Worm (Caenorhabditis elegans): ENCODE results near the gene gsp-2.

Gene gsp-2

DNA sequence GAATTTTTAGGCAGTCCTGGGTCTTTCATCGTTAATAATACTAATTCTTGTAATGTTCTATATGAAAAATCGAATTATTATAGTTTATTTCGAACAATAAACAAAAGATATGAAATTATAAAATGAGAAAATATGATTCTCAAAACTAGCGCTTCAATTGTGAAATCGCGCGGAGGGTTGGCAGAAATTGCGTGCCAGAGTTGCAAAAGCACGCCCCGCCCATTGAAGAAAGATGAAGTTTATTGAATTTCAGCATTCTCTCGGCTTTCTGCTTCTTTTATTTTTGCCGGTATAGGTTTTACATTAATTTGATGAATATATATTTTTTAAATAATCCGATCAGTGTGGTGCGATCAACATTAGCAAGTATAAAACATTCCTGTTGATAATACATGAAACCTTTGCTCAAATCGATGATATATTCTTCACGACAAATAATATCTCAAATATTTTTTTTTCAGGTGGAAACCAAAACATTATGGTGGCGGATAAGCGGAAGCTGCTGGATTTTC is 22.7 kb downstream of the gsp-2 start, which contains the start of the genes eco-1 and hmgr-1:
eco-1 (minus strand) TSS at position 59 of the 512 bp plus-strand sequence.
hmgr-1 (plus strand) TSS at position 462 of the 512 bp plus-strand sequence.
- TF ChIP-seq lsy-2 (tag; optimal IDR thresholded peaks at IDR 0.05): peak in 1 of 2 experiments; percentile 40
- no peak for TF ChIP-seq snpc-1.2 (GFP tag; IDR thresholded peaks at IDR 0.05)
- peak; percentile 73 for TF ChIP-seq dpl-1 (GFP tag; optimal IDR thresholded peaks at IDR 0.05)
- TF ChIP-seq arid-1 (GFP tag; conservative IDR thresholded peaks at IDR 0.05): 0 out of 2 replicates have a peak, but pooled peaks have one; percentile 30
- peak; percentile 86 for TF ChIP-seq mes-2 (tag; optimal IDR thresholded peaks at IDR 0.05; ENCODE audit: poor library complexity, severe bottlenecking)

DNA sequence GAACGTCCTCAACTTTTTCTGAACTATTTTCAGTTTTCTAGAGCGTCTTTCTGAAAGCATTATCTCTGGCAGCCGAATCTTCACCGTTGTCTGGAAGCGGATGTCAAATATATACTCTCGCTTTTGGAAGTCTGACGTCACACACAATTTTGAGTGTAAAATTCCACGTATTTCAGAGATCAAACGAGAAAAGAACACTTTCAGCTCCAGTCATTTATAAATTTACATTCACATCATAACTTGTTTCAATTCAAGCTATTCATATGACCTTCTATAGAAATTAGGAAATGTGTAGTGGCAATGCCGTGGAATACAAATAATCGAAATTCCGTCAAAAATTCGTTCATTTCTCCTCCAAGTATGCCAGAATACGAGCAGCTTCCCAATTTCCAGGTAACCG is 29.2 kb downstream of the gsp-2 start, which contains the start of gene F08F8.11:
F08F8.11 (plus strand) TSS at position 301 of the 400 bp plus-strand sequence.
- TF ChIP-seq aha-1 (tag): peak; percentile 84
- TF ChIP-seq lin-1 (GFP tag; IDR thresholded peaks at IDR 0.05): no peak

DNA sequence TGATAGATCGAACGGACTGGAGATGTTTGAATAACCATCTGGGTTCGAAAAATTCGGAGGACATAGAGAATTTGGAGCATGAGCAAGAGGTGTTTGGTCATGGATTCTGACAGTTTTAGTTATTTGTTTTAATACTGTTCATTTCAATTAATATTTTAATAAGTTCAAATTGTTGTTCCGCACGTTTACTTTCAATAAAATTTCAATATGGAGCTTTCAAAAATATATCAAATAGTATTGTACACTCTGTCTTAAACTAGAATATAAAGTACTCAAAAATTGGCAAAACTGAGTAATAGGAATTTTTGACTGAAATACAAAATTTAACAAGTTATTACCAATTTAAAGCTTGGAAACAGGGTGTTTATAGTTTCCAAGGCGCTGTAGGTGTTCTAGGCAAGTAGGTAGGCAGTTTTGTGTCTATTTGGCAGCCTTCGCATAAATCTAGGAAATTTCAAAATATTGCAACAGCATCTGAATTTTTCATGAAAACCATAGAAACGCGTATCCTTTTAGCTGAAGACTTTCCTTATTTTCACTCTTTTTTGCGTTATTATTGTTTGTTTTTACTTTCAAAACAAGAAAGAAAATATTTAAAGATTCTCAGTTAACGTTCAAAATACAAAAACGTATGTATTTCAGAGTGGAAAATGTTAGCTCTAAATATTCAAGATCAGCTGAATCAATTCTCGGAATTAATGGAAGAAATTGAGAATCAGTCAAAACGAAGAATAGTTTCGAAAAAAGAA is 30.8 kb downstream of the gsp-2 start, which contains the start of the genes T20B12.5 and T20B12.4:
T20B12.5 (minus strand) TSS at position 101 of the 749 bp plus-strand sequence.
T20B12.4 (plus strand) TSS at position 699 of the 749 bp plus-strand sequence.
- no peak for TF ChIP-seq daf-16 (GFP tag; optimal IDR thresholded peaks at IDR 0.05)
- TF ChIP-seq daf-16 (tag; optimal IDR thresholded peaks at IDR 0.05): no peak
- TF ChIP-seq tra-1 (GFP tag; IDR thresholded peaks at IDR 0.05): no peak
- no peak for TF ChIP-seq ceh-20 (GFP tag; IDR thresholded peaks at IDR 0.05)

DNA sequence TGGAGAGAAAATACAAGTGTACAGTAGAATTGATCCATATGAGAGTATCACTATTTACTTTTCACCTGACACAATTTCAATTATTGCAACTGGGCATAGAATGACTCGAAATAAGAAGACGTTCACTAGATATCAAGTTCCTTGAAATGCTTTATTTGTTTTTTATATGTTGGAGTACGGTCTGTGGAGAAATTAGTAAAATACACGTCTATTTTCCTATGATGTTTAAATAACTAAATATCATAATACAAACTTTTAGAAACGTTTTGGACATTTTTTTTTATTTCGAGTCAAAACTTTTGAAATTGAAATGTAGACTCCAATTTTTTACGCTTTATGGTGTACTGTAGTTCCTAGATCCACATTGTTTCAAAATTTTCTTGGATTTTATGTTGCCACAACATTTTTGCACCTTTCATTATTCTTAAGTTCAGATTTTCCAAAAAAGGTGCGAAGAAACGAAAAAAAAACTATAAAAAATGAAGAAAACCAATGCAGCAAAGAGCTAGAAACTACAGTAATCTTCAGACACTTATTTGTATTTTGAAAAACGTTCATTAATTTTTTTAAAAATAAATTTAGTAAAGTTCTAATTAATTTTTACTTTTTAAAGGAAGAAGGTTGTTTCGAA is 33.1 kb downstream of the gsp-2 start:
- TF ChIP-seq zip-11 (GFP tag; IDR thresholded peaks at IDR 0.05) (no peak), Y48G9A.11 (GFP tag; IDR thresholded peaks at IDR 0.05) (no peak), nhr-76 (tag; optimal IDR thresholded peaks at IDR 0.05) (no peak), aha-1 (tag) (peak; percentile 53), attf-4 (tag; optimal IDR thresholded peaks at IDR 0.05) (no peak), mep-1 (tag; optimal IDR thresholded peaks at IDR 0.05) (peak; percentile 90), fkh-10 (GFP tag; optimal IDR thresholded peaks at IDR 0.05) (no peak), lin-15B (tag; optimal IDR thresholded peaks at IDR 0.05) (no peak), lir-3 (tag; optimal IDR thresholded peaks at IDR 0.05) (no peak), daf-12 (tag; optimal IDR thresholded peaks at IDR 0.05) (no peak), unc-39 (tag; optimal IDR thresholded peaks at IDR 0.05) (no peak), unc-62 (GFP tag; optimal IDR thresholded peaks at IDR 0.05 in 1 of 2) (no peak), unc-62 (tag; optimal IDR thresholded peaks at IDR 0.05) (no peak), lin-13 (GFP tag; optimal IDR thresholded peaks at IDR 0.05) (no peak), php-3 (GFP tag; IDR thresholded peaks at IDR 0.05) (no peak), madf-9 (GFP tag; conservative IDR thresholded peaks at IDR 0.05) (no peak), ama-1 (optimal IDR thresholded peaks at IDR 0.05) (no peak), duxl-1 (tag; optimal IDR thresholded peaks at IDR 0.05; ENCODE audit: poor library complexity) (peak; percentile 47), zag-1 (tag; optimal IDR thresholded peaks at IDR 0.05) (no peak), ceh-62 (tag; optimal IDR thresholded peaks at IDR 0.05) (no peak), mdl-1 (tag; optimal IDR thresholded peaks at IDR 0.05) (no peak), F44E2.7 (GFP tag; IDR thresholded peaks at IDR 0.05) (no peak), egl-27 (tag; optimal IDR thresholded peaks at IDR 0.05) (no peak), F10B5.3 (tag; optimal IDR thresholded peaks at IDR 0.05) (no peak), hmg-1.1 (GFP tag; IDR thresholded peaks at IDR 0.05) (no peak), dmd-6 (GFP tag; IDR thresholded peaks at IDR 0.05) (no peak), lim-7 (GFP tag; IDR thresholded peaks at IDR 0.05) (no peak), daf-16 (GFP tag; optimal IDR thresholded peaks at IDR 0.05) (no peak), daf-16 (tag; optimal IDR thresholded peaks at IDR 0.05) (peak; percentile 33), lin-38 (GFP tag; IDR thresholded peaks at IDR 0.05) (no peak), dmd-9 (GFP tag; IDR thresholded peaks at IDR 0.05) (no peak), R02D3.7 (tag; optimal IDR thresholded peaks at IDR 0.05) (no peak), snpc-1.2 (GFP tag; IDR thresholded peaks at IDR 0.05) (peak; percentile 40; the same call in 1 of the 2 replicates), T26A8.4 (GFP tag; IDR thresholded peaks at IDR 0.05) (peak; percentile 81; the same call in 1 of the 2 replicates), ZK337.2 (GFP tag; IDR thresholded peaks at IDR 0.05) (no peak), ctbp-1 (GFP tag; IDR thresholded peaks at IDR 0.05) (no peak)

Measured in whole organism, L4 larva.